Fruit fly (Drosophila melanogaster) whole organism, adult: ENCODE measurements around the gene CG10646.

Source experiments
- CG11617 ChIP-seq: fragments of 200-800 bp; sonication (Bioruptor generic); optimal IDR thresholded peaks from 2 replicates; lab custom pipeline; 2017; ENCODE audit warnings: mild to moderate bottlenecking, missing biosample characterization, missing genetic modification reagents, missing genetic modification characterization
- CG12768 ChIP-seq: fragments of 200-800 bp; sonication (Bioruptor generic); optimal IDR thresholded peaks from 2 replicates; lab custom pipeline; 2017; ENCODE audit warnings: missing biosample characterization, missing genetic modification characterization, mild to moderate bottlenecking, moderate library complexity, missing genetic modification reagents
- CG14711 ChIP-seq: fragments of 200-800 bp; sonication (Bioruptor generic); optimal IDR thresholded peaks from 2 replicates; lab custom pipeline; 2018; ENCODE audit warnings: missing biosample characterization, mild to moderate bottlenecking, missing genetic modification characterization, moderate library complexity
- CG1620 ChIP-seq: fragments of 200-800 bp; sonication (Bioruptor generic); optimal IDR thresholded peaks from 2 replicates; lab custom pipeline; 2016; ENCODE audit warnings: missing biosample characterization, missing genetic modification characterization
- CG33017 ChIP-seq: fragments of 200-800 bp; sonication (Bioruptor generic); optimal IDR thresholded peaks from 2 replicates; lab custom pipeline; 2018; ENCODE audit warnings: missing biosample characterization, mild to moderate bottlenecking, missing genetic modification characterization, moderate library complexity
- CG5204 ChIP-seq: fragments of 200-800 bp; sonication (Bioruptor generic); optimal IDR thresholded peaks from 2 replicates; lab custom pipeline; 2016; ENCODE audit warnings: missing biosample characterization, missing genetic modification characterization
- CG7045 ChIP-seq: fragments of 200-800 bp; sonication (Bioruptor generic); optimal IDR thresholded peaks from 2 replicates; lab custom pipeline; 2017; ENCODE audit warnings: missing biosample characterization, mild to moderate bottlenecking, missing genetic modification characterization
- CG7101 ChIP-seq: fragments of 200-800 bp; sonication (Bioruptor generic); optimal IDR thresholded peaks from 2 replicates; lab custom pipeline; 2018; ENCODE audit warnings: missing biosample characterization, mild to moderate bottlenecking, missing genetic modification characterization, moderate library complexity
- Clk ChIP-seq: fragments of 200-800 bp; sonication (Bioruptor generic); optimal IDR thresholded peaks from 2 replicates; lab custom pipeline; 2017; ENCODE audit warnings: missing biosample characterization, missing genetic modification characterization
- Crg-1 ChIP-seq: fragments of 200-800 bp; sonication (Bioruptor generic); optimal IDR thresholded peaks from 2 replicates; lab custom pipeline; 2016; ENCODE audit warnings: missing biosample characterization, missing genetic modification characterization
- Hr96 ChIP-seq: fragments of 200-800 bp; sonication (Bioruptor generic); optimal IDR thresholded peaks from 2 replicates; lab custom pipeline; 2016; ENCODE audit warnings: missing biosample characterization, missing genetic modification characterization
- Mnt ChIP-seq: fragments of 200-800 bp; sonication (Bioruptor generic); optimal IDR thresholded peaks from 2 replicates; lab custom pipeline; 2016; ENCODE audit warnings: missing biosample characterization, mild to moderate bottlenecking, missing genetic modification characterization
- bab1 ChIP-seq: fragments of 200-800 bp; sonication (Bioruptor generic); optimal IDR thresholded peaks from 3 replicates; lab custom pipeline; 2019; ENCODE audit warnings: missing biosample characterization, mild to moderate bottlenecking, missing genetic modification characterization, moderate library complexity
- cic ChIP-seq: fragments of 200-800 bp; sonication (Bioruptor generic); optimal IDR thresholded peaks from 2 replicates; lab custom pipeline; 2017; ENCODE audit warnings: missing biosample characterization, mild to moderate bottlenecking, missing genetic modification characterization, moderate library complexity
- cnc ChIP-seq, 2 experiments: fragments of >200 bp; optimal IDR thresholded peaks; 2 replicates each; lab custom pipeline; 2017
- kay ChIP-seq: fragments of 200-800 bp; sonication (Bioruptor generic); peaks from one replicate; lab custom pipeline; 2016; ENCODE audit warnings: missing biosample characterization, missing genetic modification characterization, borderline replicate concordance
- ovo ChIP-seq: fragments of 200-800 bp; sonication (Bioruptor generic); optimal IDR thresholded peaks from 2 replicates; lab custom pipeline; 2016; ENCODE audit warnings: missing biosample characterization, missing genetic modification characterization
- pad ChIP-seq: fragments of 200-800 bp; sonication (Bioruptor generic); optimal IDR thresholded peaks from 3 replicates; lab custom pipeline; 2017; ENCODE audit warnings: missing biosample characterization, missing genetic modification characterization, mild to moderate bottlenecking, moderate library complexity, missing genetic modification reagents
- tj ChIP-seq: fragments of 200-800 bp; sonication (Bioruptor generic); optimal IDR thresholded peaks from 3 replicates; lab custom pipeline; 2017; ENCODE audit warnings: missing biosample characterization, mild to moderate bottlenecking, missing genetic modification characterization, moderate library complexity
- toe ChIP-seq: fragments of 200-800 bp; sonication (Bioruptor generic); optimal IDR thresholded peaks from 2 replicates; lab custom pipeline; 2016; ENCODE audit warnings: missing biosample characterization, missing genetic modification characterization

Gene CG10646

dm6 chr3L:12489952-12490351, 13.7 kb downstream of the CG10646 start:
- no peak for TF ChIP-seq Clk
- no peak for TF ChIP-seq CG14711 (tag; lab: Kevin White, UChicago)
- TF ChIP-seq ovo (GFP tag; lab: Kevin White, UChicago): no peak
- TF ChIP-seq CG5204: no peak
- TF ChIP-seq cic (GFP tag; lab: Kevin White, UChicago): no peak
- TF ChIP-seq CG7045 (GFP tag; lab: Kevin White, UChicago): no peak
- no peak for TF ChIP-seq pad (GFP tag; lab: Kevin White, UChicago)
- no peak for TF ChIP-seq Hr96 (GFP tag; lab: Kevin White, UChicago)
- no peak for TF ChIP-seq CG11617 (GFP tag; lab: Kevin White, UChicago)

dm6 chr3L:12486175-12486574, 17.5 kb downstream of the CG10646 start:
- TF ChIP-seq cic (GFP tag; lab: Kevin White, UChicago): no peak
- no peak for TF ChIP-seq CG11617 (GFP tag; lab: Kevin White, UChicago)
- no peak for TF ChIP-seq Crg-1 (GFP tag; lab: Kevin White, UChicago)
- no peak for TF ChIP-seq CG12768
- no peak for TF ChIP-seq Clk
- no peak for TF ChIP-seq ovo (GFP tag; lab: Kevin White, UChicago)
- TF ChIP-seq CG1620 (GFP tag; lab: Kevin White, UChicago): no peak
- TF ChIP-seq CG14711 (tag; lab: Kevin White, UChicago): no peak
- no peak for TF ChIP-seq tj
- TF ChIP-seq CG5204: no peak
- TF ChIP-seq kay: no peak
- TF ChIP-seq Mnt (GFP tag; lab: Kevin White, UChicago): no peak
- TF ChIP-seq CG33017 (tag; lab: Kevin White, UChicago): no peak
- no peak for TF ChIP-seq Hr96 (GFP tag; lab: Kevin White, UChicago)
- TF ChIP-seq bab1: no peak
- TF ChIP-seq cnc (optimal IDR thresholded peaks at IDR 0.05; lab: Kevin White, UChicago): no peak
- no peak for TF ChIP-seq CG7101 (tag; lab: Kevin White, UChicago)
- no peak for TF ChIP-seq pad (GFP tag; lab: Kevin White, UChicago)
- no peak for TF ChIP-seq CG7045 (GFP tag; lab: Kevin White, UChicago)

- TF ChIP-seq bab1 (no peak), cnc (optimal IDR thresholded peaks at IDR 0.05; lab: Kevin White, UChicago) (no peak), toe (GFP tag; lab: Kevin White, UChicago) (no peak), CG7101 (tag; lab: Kevin White, UChicago) (no peak), CG33017 (tag; lab: Kevin White, UChicago) (no peak), cic (GFP tag; lab: Kevin White, UChicago) (no peak), CG1620 (GFP tag; lab: Kevin White, UChicago) (no peak), ovo (GFP tag; lab: Kevin White, UChicago) (no peak), Clk (no peak), pad (GFP tag; lab: Kevin White, UChicago) (no peak), CG11617 (GFP tag; lab: Kevin White, UChicago) (no peak), CG5204 (no peak), CG12768 (no peak), Crg-1 (GFP tag; lab: Kevin White, UChicago) (no peak), kay (no peak), Hr96 (GFP tag; lab: Kevin White, UChicago) (no peak), CG14711 (tag; lab: Kevin White, UChicago) (no peak), tj (no peak)
Measured at dm6 chr3L:12484948-12485347, 18.7 kb downstream of the CG10646 start, which contains the start of gene CG10663. CG10663 (minus strand) TSS chr3L:12485035.

dm6 chr3L:12484464-12484863, 19.2 kb downstream of the CG10646 start:
- TF ChIP-seq toe (GFP tag; lab: Kevin White, UChicago) (no peak), Mnt (GFP tag; lab: Kevin White, UChicago) (no peak), Crg-1 (GFP tag; lab: Kevin White, UChicago) (no peak), CG5204 (no peak), CG14711 (tag; lab: Kevin White, UChicago) (no peak), ovo (GFP tag; lab: Kevin White, UChicago) (no peak), tj (no peak), CG11617 (GFP tag; lab: Kevin White, UChicago) (no peak), CG7101 (tag; lab: Kevin White, UChicago) (no peak), Clk (no peak), bab1 (no peak), cic (GFP tag; lab: Kevin White, UChicago) (no peak), CG33017 (tag; lab: Kevin White, UChicago) (no peak), kay (no peak), Hr96 (GFP tag; lab: Kevin White, UChicago) (no peak), pad (GFP tag; lab: Kevin White, UChicago) (no peak), CG1620 (GFP tag; lab: Kevin White, UChicago) (no peak), CG12768 (no peak), cnc (optimal IDR thresholded peaks at IDR 0.05; lab: Kevin White, UChicago) (no peak), CG7045 (GFP tag; lab: Kevin White, UChicago) (no peak)

- TF ChIP-seq pad (GFP tag; lab: Kevin White, UChicago) (no peak), CG12768 (no peak), bab1 (peak; percentile 19), kay (peak; percentile 21)
Measured at dm6 chr3L:12482917-12483316, 20.8 kb downstream of the CG10646 start.

dm6 chr3L:12482246-12482645, 21.4 kb downstream of the CG10646 start, which contains the start of gene CG33725:
CG33725 (plus strand) TSS chr3L:12482609.
- TF ChIP-seq kay (no peak), bab1 (no peak), CG7101 (tag; lab: Kevin White, UChicago) (no peak), Clk (no peak), CG7045 (GFP tag; lab: Kevin White, UChicago) (no peak), CG11617 (GFP tag; lab: Kevin White, UChicago) (no peak), CG5204 (no peak), Crg-1 (GFP tag; lab: Kevin White, UChicago) (no peak), CG12768 (no peak), toe (GFP tag; lab: Kevin White, UChicago) (no peak), cnc (optimal IDR thresholded peaks at IDR 0.05; lab: Kevin White, UChicago) (no peak), pad (GFP tag; lab: Kevin White, UChicago) (no peak)
